Fruit fly (Drosophila melanogaster) whole organism, embryonic: ENCODE results near the gene Tengl3.

Experiments
- Adf1 ChIP-seq: fragments of 200-800 bp; sonication (Bioruptor generic); IDR thresholded peaks from 2 replicates; pipeline ENCODE4 v1.3.6; 2022; ENCODE audit warnings: missing biosample characterization, missing genetic modification characterization
- CG11695 ChIP-seq: fragments of 200-800 bp; sonication (Bioruptor generic); IDR thresholded peaks from 3 replicates; pipeline ENCODE4 v1.3.6; 2022; ENCODE audit warnings: missing biosample characterization, missing genetic modification characterization
- CG1233 ChIP-seq: fragments of 200-800 bp; sonication (Bioruptor generic); optimal IDR thresholded peaks from 4 replicates; lab custom pipeline; 2018; ENCODE audit warnings: missing biosample characterization, mild to moderate bottlenecking, missing genetic modification characterization
- CG13624 ChIP-seq: fragments of 200-800 bp; sonication (Bioruptor generic); optimal IDR thresholded peaks from 2 replicates; lab custom pipeline; 2016; ENCODE audit warnings: missing biosample characterization, missing genetic modification characterization
- CG16779 ChIP-seq: fragments of 200-800 bp; sonication (Bioruptor generic); IDR thresholded peaks from 2 replicates; pipeline ENCODE4 v1.3.6; 2022; ENCODE audit warnings: missing biosample characterization, missing genetic modification characterization
- CG1792 ChIP-seq: fragments of 200-800 bp; sonication (Bioruptor generic); optimal IDR thresholded peaks from 2 replicates; lab custom pipeline; 2016; ENCODE audit warnings: missing biosample characterization, missing genetic modification characterization
- CG2129 ChIP-seq: fragments of 200-800 bp; sonication (Bioruptor generic); IDR thresholded peaks from 2 replicates; pipeline ENCODE4 v1.3.6; 2022; ENCODE audit warnings: missing biosample characterization, missing genetic modification characterization; ENCODE audit not compliant: partially characterized antibody
- CG2678 ChIP-seq: fragments of 200-800 bp; sonication (Bioruptor generic); optimal IDR thresholded peaks from 3 replicates; lab custom pipeline; 2019; ENCODE audit warnings: missing biosample characterization, mild to moderate bottlenecking, missing genetic modification characterization, moderate library complexity
- CG31441 ChIP-seq: fragments of 200-800 bp; sonication (Bioruptor generic); IDR thresholded peaks from 2 replicates; pipeline ENCODE4 v1.3.6; 2022; ENCODE audit warnings: missing biosample characterization, missing genetic modification characterization
- CG3281 ChIP-seq: fragments of 200-800 bp; sonication (Bioruptor generic); optimal IDR thresholded peaks from 3 replicates; lab custom pipeline; 2017; ENCODE audit warnings: missing biosample characterization, mild to moderate bottlenecking, missing genetic modification characterization
- CG34224 ChIP-seq: fragments of 200-800 bp; sonication (Bioruptor generic); IDR thresholded peaks from 3 replicates; pipeline ENCODE4 v1.3.6; 2022; ENCODE audit warnings: missing biosample characterization, missing genetic modification characterization; ENCODE audit not compliant: partially characterized antibody
- CG4707 ChIP-seq: fragments of 200-800 bp; sonication (Bioruptor generic); optimal IDR thresholded peaks from 2 replicates; lab custom pipeline; 2018; ENCODE audit warnings: missing biosample characterization, mild to moderate bottlenecking, missing genetic modification characterization, moderate library complexity
- CG6689 ChIP-seq: fragments of 200-800 bp; sonication (Bioruptor generic); IDR thresholded peaks from 2 replicates; pipeline ENCODE4 v1.3.6; 2022; ENCODE audit warnings: missing biosample characterization, missing genetic modification characterization
- CG7372 ChIP-seq: fragments of 200-800 bp; sonication (Bioruptor generic); IDR thresholded peaks from 2 replicates; pipeline ENCODE4 v1.3.6; 2022; ENCODE audit warnings: missing biosample characterization, missing genetic modification characterization
- CG8924 ChIP-seq: fragments of 200-800 bp; optimal IDR thresholded peaks from 3 replicates; lab custom pipeline; 2019; ENCODE audit warnings: missing biosample characterization, mild to moderate bottlenecking, missing genetic modification characterization, moderate library complexity
- CG8944 ChIP-seq: fragments of 200-800 bp; sonication (Bioruptor generic); optimal IDR thresholded peaks from 3 replicates; lab custom pipeline; 2016; ENCODE audit warnings: missing biosample characterization, missing genetic modification characterization
- CG9876 ChIP-seq: fragments of 200-800 bp; sonication (Bioruptor generic); optimal IDR thresholded peaks from 2 replicates; lab custom pipeline; 2016; ENCODE audit warnings: missing biosample characterization, missing genetic modification characterization
- CkIIα-i1 ChIP-seq: fragments of 200-800 bp; sonication (Bioruptor generic); IDR thresholded peaks from 2 replicates; pipeline ENCODE4 v1.3.6; 2022; ENCODE audit warnings: missing biosample characterization, missing genetic modification characterization
- D ChIP-seq, 2 experiments: fragments of 200-800 bp in 1 of 2; fragments of >200 bp in 1 of 2; sonication (Bioruptor generic) in 1 of 2; optimal IDR thresholded peaks; 2 replicates in 1 of 2; 3 replicates in 1 of 2; lab custom pipeline; 2017; ENCODE audit warnings: mild to moderate bottlenecking in 1 of 2, missing biosample characterization in 1 of 2, missing genetic modification characterization in 1 of 2, missing genetic modification reagents in 1 of 2
- D19B ChIP-seq: fragments of 200-800 bp; sonication (Bioruptor generic); optimal IDR thresholded peaks from 2 replicates; lab custom pipeline; 2017; ENCODE audit warnings: missing biosample characterization, mild to moderate bottlenecking, missing genetic modification characterization
- Dad ChIP-seq: fragments of 200-800 bp; sonication (Bioruptor generic); optimal IDR thresholded peaks from 3 replicates; lab custom pipeline; 2016; ENCODE audit warnings: missing biosample characterization, missing genetic modification characterization
- Dbx ChIP-seq: fragments of 200-800 bp; sonication (Bioruptor generic); IDR thresholded peaks from 3 replicates; pipeline ENCODE4 v1.3.6; 2022; ENCODE audit warnings: missing biosample characterization, missing genetic modification characterization
- Hmx ChIP-seq: fragments of 200-800 bp; sonication (Bioruptor generic); optimal IDR thresholded peaks from 2 replicates; lab custom pipeline; 2016; ENCODE audit warnings: missing biosample characterization, missing genetic modification characterization
- Kr ChIP-seq: fragments of 200-800 bp; sonication (Bioruptor generic); optimal IDR thresholded peaks from 2 replicates; lab custom pipeline; 2017; ENCODE audit warnings: missing biosample characterization, mild to moderate bottlenecking, missing genetic modification characterization
- Lim3 ChIP-seq: fragments of 200-800 bp; sonication (Bioruptor generic); IDR thresholded peaks from 2 replicates; pipeline ENCODE4 v1.3.6; 2022; ENCODE audit warnings: missing biosample characterization, missing genetic modification characterization
- Rx ChIP-seq: fragments of 200-800 bp; sonication (Bioruptor generic); IDR thresholded peaks from 2 replicates; pipeline ENCODE4 v1.3.6; 2022; ENCODE audit warnings: missing biosample characterization, missing genetic modification characterization
- Scr ChIP-seq: fragments of 200-800 bp; sonication (Bioruptor generic); IDR thresholded peaks from 2 replicates; pipeline ENCODE4 v1.3.6; 2022; ENCODE audit warnings: missing biosample characterization, missing genetic modification characterization; ENCODE audit not compliant: partially characterized antibody
- Sox100B ChIP-seq: fragments of 200-800 bp; sonication (Bioruptor generic); optimal IDR thresholded peaks from 3 replicates; lab custom pipeline; 2018; ENCODE audit warnings: missing biosample characterization, mild to moderate bottlenecking, missing genetic modification characterization
- Sox102F ChIP-seq: fragments of 200-800 bp; sonication (Bioruptor generic); optimal IDR thresholded peaks from 2 replicates; lab custom pipeline; 2018; ENCODE audit warnings: missing biosample characterization, mild to moderate bottlenecking, missing genetic modification characterization, moderate library complexity
- Sry-δ ChIP-seq: fragments of 200-800 bp; sonication (Bioruptor generic); optimal IDR thresholded peaks from 2 replicates; lab custom pipeline; 2016; ENCODE audit warnings: missing biosample characterization, missing genetic modification characterization
- Tbp ChIP-seq: fragments of >200 bp; optimal IDR thresholded peaks from 2 replicates; lab custom pipeline; 2018; ENCODE audit warnings: missing biosample characterization, missing genetic modification characterization
- Xbp1 ChIP-seq: fragments of 200-800 bp; sonication (Bioruptor generic); optimal IDR thresholded peaks from 3 replicates; lab custom pipeline; 2016; ENCODE audit warnings: missing biosample characterization, mild to moderate bottlenecking, missing genetic modification characterization
- ap ChIP-seq: fragments of 200-800 bp; sonication (Bioruptor generic); IDR thresholded peaks from 2 replicates; pipeline ENCODE4 v1.3.6; 2022; ENCODE audit warnings: missing biosample characterization, missing genetic modification characterization
- ash1 ChIP-seq: fragments of 200-800 bp; sonication (Bioruptor generic); optimal IDR thresholded peaks from 2 replicates; lab custom pipeline; 2018; ENCODE audit warnings: missing biosample characterization, mild to moderate bottlenecking, missing genetic modification characterization
- az2 ChIP-seq: fragments of 200-800 bp; sonication (Bioruptor generic); optimal IDR thresholded peaks from 3 replicates; lab custom pipeline; 2016; ENCODE audit warnings: missing biosample characterization, missing genetic modification characterization
- br ChIP-seq: fragments of >200 bp; optimal IDR thresholded peaks from 2 replicates; lab custom pipeline; 2017
- exex ChIP-seq: fragments of 200-800 bp; sonication (Bioruptor generic); optimal IDR thresholded peaks from 4 replicates; lab custom pipeline; 2018; ENCODE audit warnings: missing biosample characterization, mild to moderate bottlenecking, missing genetic modification characterization, moderate library complexity
- eyg ChIP-seq: fragments of 200-800 bp; sonication (Bioruptor generic); optimal IDR thresholded peaks from 3 replicates; lab custom pipeline; 2016; ENCODE audit warnings: missing biosample characterization, missing genetic modification characterization
- hb ChIP-seq: fragments of 200-800 bp; sonication (Bioruptor generic); IDR thresholded peaks from 3 replicates; pipeline ENCODE4 v1.3.6; 2022; ENCODE audit warnings: missing biosample characterization, missing genetic modification characterization; ENCODE audit not compliant: partially characterized antibody
- inv ChIP-seq: fragments of 200-800 bp; sonication (Bioruptor generic); IDR thresholded peaks from 2 replicates; pipeline ENCODE4 v1.3.6; 2022; ENCODE audit warnings: missing biosample characterization, missing genetic modification characterization; ENCODE audit not compliant: partially characterized antibody
- jumu ChIP-seq: fragments of 200-800 bp; sonication (Bioruptor generic); optimal IDR thresholded peaks from 3 replicates; lab custom pipeline; 2016; ENCODE audit warnings: missing biosample characterization, missing genetic modification characterization
- kni ChIP-seq: fragments of 200-800 bp; sonication (Bioruptor generic); optimal IDR thresholded peaks from 3 replicates; lab custom pipeline; 2017; ENCODE audit warnings: mild to moderate bottlenecking, missing biosample characterization, missing genetic modification reagents, missing genetic modification characterization
- knrl ChIP-seq: fragments of 200-800 bp; sonication (Bioruptor generic); IDR thresholded peaks from 3 replicates; pipeline ENCODE4 v1.3.6; 2022; ENCODE audit warnings: missing biosample characterization, missing genetic modification characterization; ENCODE audit not compliant: partially characterized antibody
- nau ChIP-seq: fragments of 200-800 bp; sonication (Bioruptor generic); optimal IDR thresholded peaks from 3 replicates; lab custom pipeline; 2017; ENCODE audit warnings: missing biosample characterization, mild to moderate bottlenecking, missing genetic modification characterization, missing genetic modification reagents
- otp ChIP-seq: fragments of 200-800 bp; sonication (Bioruptor generic); IDR thresholded peaks from 3 replicates; pipeline ENCODE4, ENCODE4 v1.3.6; 2022; ENCODE audit warnings: missing biosample characterization, missing genetic modification characterization
- pb ChIP-seq: fragments of 200-800 bp; sonication (Bioruptor generic); optimal IDR thresholded peaks from 3 replicates; lab custom pipeline; 2016; ENCODE audit warnings: missing biosample characterization, missing genetic modification characterization
- ranshi ChIP-seq: fragments of 200-800 bp; sonication (Bioruptor generic); IDR thresholded peaks from 2 replicates; pipeline ENCODE4 v1.3.6; 2022; ENCODE audit warnings: missing biosample characterization, missing genetic modification characterization
- so ChIP-seq: fragments of 200-800 bp; sonication (Bioruptor generic); IDR thresholded peaks from 3 replicates; pipeline ENCODE4 v1.3.6; 2022; ENCODE audit warnings: missing biosample characterization, missing genetic modification characterization
- ssp ChIP-seq: fragments of 200-800 bp; sonication (Bioruptor generic); IDR thresholded peaks from 2 replicates; pipeline ENCODE4 v1.3.6; 2022; ENCODE audit warnings: missing biosample characterization, missing genetic modification characterization
- stc ChIP-seq: fragments of 200-800 bp; sonication (Bioruptor generic); IDR thresholded peaks from 2 replicates; pipeline ENCODE4 v1.3.6; 2022; ENCODE audit warnings: missing biosample characterization, missing genetic modification characterization
- tin ChIP-seq: fragments of 200-800 bp; sonication (Bioruptor generic); optimal IDR thresholded peaks from 3 replicates; lab custom pipeline; 2016; ENCODE audit warnings: missing biosample characterization, missing genetic modification characterization
- ttk ChIP-seq: fragments of 200-800 bp; sonication (Bioruptor generic); IDR thresholded peaks from 2 replicates; pipeline ENCODE4 v2.1.2; 2022; ENCODE audit warnings: missing biosample characterization, missing genetic modification characterization

Tengl3 gene

DNA sequence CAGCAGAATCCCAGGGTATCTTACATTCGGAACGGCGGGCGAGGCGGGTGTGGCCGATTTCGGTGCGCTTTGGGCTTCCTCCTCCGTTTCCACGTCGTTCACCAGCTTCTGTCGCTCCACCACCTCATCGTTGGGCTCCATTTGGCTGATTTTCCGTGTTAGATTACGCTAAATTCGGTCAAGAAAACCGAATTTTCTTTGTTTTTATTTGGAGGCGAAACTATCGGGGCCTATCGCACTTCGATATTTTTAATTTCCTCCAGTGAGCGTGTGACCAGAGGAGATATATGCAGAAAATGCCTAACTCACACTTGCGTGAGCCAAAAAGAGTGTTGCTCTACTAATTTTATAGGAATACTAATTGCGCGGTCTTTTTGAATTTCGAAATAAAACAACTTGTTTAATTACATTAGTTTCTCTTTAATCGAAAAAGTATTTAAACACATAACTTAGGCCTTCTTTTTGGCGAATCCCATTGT is 45.9 kb downstream of the Tengl3 start, which contains the start of gene CG10874 (continued):
- no peak for TF ChIP-seq inv
- no peak for TF ChIP-seq CG6689
- no peak for TF ChIP-seq Kr (GFP tag; lab: Kevin White, UChicago)
- TF ChIP-seq CG2678 (tag; lab: Kevin White, UChicago) = no peak
- no peak for TF ChIP-seq CG1792 (GFP tag; lab: Kevin White, UChicago)
- no peak for TF ChIP-seq CG9876 (GFP tag; lab: Kevin White, UChicago)
- no peak for TF ChIP-seq Hmx (GFP tag; lab: Kevin White, UChicago)
- TF ChIP-seq nau = no peak
- TF ChIP-seq Sry-δ (GFP tag; lab: Kevin White, UChicago) = peak; percentile 71
- no peak for TF ChIP-seq ash1 (GFP tag; lab: Kevin White, UChicago)
- no peak for TF ChIP-seq Lim3 (GFP tag; lab: Robert Waterston, UW)
- no peak for TF ChIP-seq Sox102F (GFP tag; lab: Kevin White, UChicago)
- TF ChIP-seq CG7372 (GFP tag; lab: Robert Waterston, UW) = no peak
- TF ChIP-seq CG3281 (GFP tag; lab: Kevin White, UChicago) = no peak
- no peak for TF ChIP-seq hb (GFP tag; lab: Robert Waterston, UW)
- no peak for TF ChIP-seq CG2129 (GFP tag; lab: Robert Waterston, UW)
- no peak for TF ChIP-seq knrl
- TF ChIP-seq CG16779 (GFP tag; lab: Robert Waterston, UW) = no peak
- no peak for TF ChIP-seq ttk (GFP tag; lab: Robert Waterston, UW)
- TF ChIP-seq CG4707 = no peak
- TF ChIP-seq stc = no peak
- TF ChIP-seq D (optimal IDR thresholded peaks at IDR 0.05; lab: Kevin White, UChicago) = no peak
- TF ChIP-seq D (GFP tag; optimal IDR thresholded peaks at IDR 0.05; lab: Kevin White, UChicago) = no peak
- TF ChIP-seq Scr (GFP tag; lab: Robert Waterston, UW) = no peak
- no peak for TF ChIP-seq exex (tag; lab: Kevin White, UChicago)
- no peak for TF ChIP-seq Dbx (GFP tag; lab: Robert Waterston, UW)
- TF ChIP-seq CkIIα-i1 (GFP tag; lab: Robert Waterston, UW) = no peak
- TF ChIP-seq CG34224 (GFP tag; lab: Robert Waterston, UW) = no peak
- no peak for TF ChIP-seq ranshi (GFP tag; lab: Robert Waterston, UW)
- TF ChIP-seq D19B = peak; percentile 95
- TF ChIP-seq CG8924 (tag; lab: Kevin White, UChicago) = no peak
- TF ChIP-seq CG11695 (GFP tag; lab: Robert Waterston, UW) = no peak
- no peak for TF ChIP-seq eyg (GFP tag; lab: Kevin White, UChicago)
- TF ChIP-seq Adf1 = no peak
- TF ChIP-seq CG13624 = no peak
- no peak for TF ChIP-seq otp (GFP tag; lab: Robert Waterston, UW)
- TF ChIP-seq so (GFP tag; lab: Robert Waterston, UW) = no peak
- TF ChIP-seq Dad (GFP tag; lab: Kevin White, UChicago) = no peak
- no peak for TF ChIP-seq Sox100B (GFP tag; lab: Kevin White, UChicago)
- TF ChIP-seq jumu = no peak
- no peak for TF ChIP-seq CG1233
- TF ChIP-seq Tbp (GFP tag; lab: Kevin White, UChicago) = no peak
- no peak for TF ChIP-seq Rx (GFP tag; lab: Robert Waterston, UW)
- TF ChIP-seq CG8944 = no peak
- TF ChIP-seq tin (GFP tag; lab: Kevin White, UChicago) = no peak
- no peak for TF ChIP-seq kni (GFP tag; lab: Kevin White, UChicago)
- no peak for TF ChIP-seq br (lab: Kevin White, UChicago)
- TF ChIP-seq ap (GFP tag; lab: Robert Waterston, UW) = no peak
- TF ChIP-seq pb = no peak
- no peak for TF ChIP-seq az2
- no peak for TF ChIP-seq Xbp1 (GFP tag; lab: Kevin White, UChicago)
- no peak for TF ChIP-seq ssp (GFP tag; lab: Robert Waterston, UW)
- no peak for TF ChIP-seq CG31441 (GFP tag; lab: Robert Waterston, UW)
